Worm (Caenorhabditis elegans): ENCODE measurements around the gene irld-52.
"Not testable (repeated sequence)": the region's sequence is repeated elsewhere in the genome, so short reads cannot be mapped to it uniquely, and the experiment has no call there.

DNA sequence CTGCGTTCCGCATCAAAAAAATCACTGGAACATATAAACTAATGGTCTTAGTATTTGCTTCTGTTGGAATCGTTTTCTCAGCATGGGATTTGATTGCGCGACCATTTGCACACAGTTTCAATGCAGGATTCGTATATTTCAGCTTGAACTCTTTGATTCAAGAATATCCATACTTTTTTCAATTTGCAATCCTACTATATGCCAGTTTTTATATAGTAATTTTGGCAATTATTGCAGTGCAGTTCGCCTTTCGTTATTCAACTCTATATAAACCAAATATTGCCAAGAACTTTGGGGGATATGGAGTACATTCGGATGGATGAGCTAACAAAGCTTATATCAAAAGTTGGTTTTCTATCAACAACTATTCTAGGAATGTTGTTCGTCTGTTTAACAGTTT lies 26.5 kb upstream of the irld-52 start, which contains the start of gene str-5:
- not testable (repeated sequence) for TF ChIP-seq attf-6 (GFP tag; IDR thresholded peaks at IDR 0.05); somi-1 (GFP tag; optimal IDR thresholded peaks at IDR 0.05); T26A5.8 (tag; optimal IDR thresholded peaks at IDR 0.05); pha-4 (tag; optimal IDR thresholded peaks at IDR 0.05); snpc-3.4 (tag; optimal IDR thresholded peaks at IDR 0.05); die-1 (tag; optimal IDR thresholded peaks at IDR 0.05); K12H6.12 (tag; optimal IDR thresholded peaks at IDR 0.05); cebp-2 (GFP tag; IDR thresholded peaks at IDR 0.05); lin-40 (tag; optimal IDR thresholded peaks at IDR 0.05); sea-2 (GFP tag; IDR thresholded peaks at IDR 0.05)
